Worm (Caenorhabditis elegans) whole organism, L1 larva: ENCODE measurements around the gene K01G5.8.
A peak's percentile ranks its signal among the peaks of the same experiment; 100 is the strongest.

ENCODE experiments used
- C16A3.4 ChIP-seq: fragments of 150-350 bp; optimal IDR thresholded peaks from 2 replicates; lab custom pipeline; 2014; ENCODE audit warnings: missing biosample characterization, missing genetic modification characterization
- alr-1 ChIP-seq: fragments of 200-800 bp; sonication (Bioruptor generic); optimal IDR thresholded peaks from 2 replicates; lab custom pipeline; 2018; ENCODE audit warnings: borderline replicate concordance, mild to moderate bottlenecking, missing genetic modification characterization, missing compliant biosample characterization
- ama-1 ChIP-seq: fragments of 150-350 bp; optimal IDR thresholded peaks from 2 replicates; lab custom pipeline; 2014
- blmp-1 ChIP-seq: fragments of 150-350 bp; optimal IDR thresholded peaks from 2 replicates; lab custom pipeline; 2014; ENCODE audit warnings: missing biosample characterization, missing genetic modification characterization
- ceh-63 ChIP-seq: fragments of 200-800 bp; sonication (Bioruptor generic); optimal IDR thresholded peaks from 2 replicates; lab custom pipeline; 2018; ENCODE audit warnings: mild to moderate bottlenecking, missing genetic modification characterization, missing compliant biosample characterization
- ceh-82 ChIP-seq, 3 experiments: fragments of 150-350 bp in 1 of 3; sonication (generic microtip) in 2 of 3; optimal IDR thresholded peaks; 2 replicates each; lab custom pipeline; 2014 to 2017; ENCODE audit warnings: missing biosample characterization in 3 of 3, missing genetic modification characterization in 3 of 3
- dpl-1 ChIP-seq, 3 experiments: fragments of 150-350 bp in 2 of 3; sonication (generic microtip) in 1 of 3; optimal IDR thresholded peaks; 2 replicates each; lab custom pipeline; 2014 to 2017; ENCODE audit warnings: missing biosample characterization in 3 of 3, missing genetic modification characterization in 3 of 3, missing genetic modification reagents in 3 of 3
- efl-1 ChIP-seq, 4 experiments: fragments of 150-350 bp; optimal IDR thresholded peaks in 3 of 4; peaks in 1 of 4; 1 replicate in 1 of 4; 2 replicates in 3 of 4; lab custom pipeline; 2014; ENCODE audit warnings: missing biosample characterization in 2 of 4, missing genetic modification characterization in 2 of 4, missing genetic modification reagents in 2 of 4
- egl-27 ChIP-seq, 2 experiments: fragments of 150-350 bp in 1 of 2; sonication (generic microtip); optimal IDR thresholded peaks; 3 replicates each; lab custom pipeline; 2017 to 2018; ENCODE audit warnings: missing biosample characterization in 2 of 2, missing genetic modification characterization in 2 of 2, missing genetic modification reagents in 2 of 2
- elt-3 ChIP-seq, 6 experiments: fragments of 150-350 bp in 1 of 6; sonication (generic microtip); optimal IDR thresholded peaks; 2 replicates each; lab custom pipeline; 2017 to 2018; ENCODE audit warnings: missing biosample characterization in 6 of 6, missing genetic modification characterization in 6 of 6, inconsistent platforms in 1 of 6
- grh-1 ChIP-seq: fragments of 200-800 bp; sonication (Bioruptor generic); IDR thresholded peaks from 2 replicates; pipeline ENCODE4 v1.3.6; 2022; ENCODE audit warnings: missing genetic modification reagents, missing genetic modification characterization, missing compliant biosample characterization
- hlh-17 ChIP-seq: fragments of 200-800 bp; sonication (Bioruptor generic); optimal IDR thresholded peaks from 2 replicates; lab custom pipeline; 2018; ENCODE audit warnings: missing genetic modification characterization, mild to moderate bottlenecking, missing compliant biosample characterization, moderate library complexity, borderline replicate concordance
- jun-1 ChIP-seq: fragments of 150-350 bp; optimal IDR thresholded peaks from 2 replicates; lab custom pipeline; 2014; ENCODE audit warnings: missing biosample characterization, missing genetic modification reagents, missing genetic modification characterization
- lin-14 ChIP-seq: fragments of 200-800 bp; sonication (Bioruptor generic); optimal IDR thresholded peaks from 2 replicates; lab custom pipeline; 2018; ENCODE audit warnings: mild to moderate bottlenecking, missing genetic modification characterization, moderate library complexity, missing compliant biosample characterization
- lin-35 ChIP-seq, 2 experiments: fragments of 150-350 bp; optimal IDR thresholded peaks; 2 replicates each; lab custom pipeline; 2014; ENCODE audit warnings: missing biosample characterization in 2 of 2, missing genetic modification characterization in 2 of 2, missing genetic modification reagents in 2 of 2
- lsy-2 ChIP-seq, 2 experiments: fragments of 150-350 bp; optimal IDR thresholded peaks; 2 replicates each; lab custom pipeline; 2014; ENCODE audit warnings: missing biosample characterization in 2 of 2, missing genetic modification characterization in 2 of 2
- mab-9 ChIP-seq: fragments of 200-800 bp; sonication (Bioruptor generic); IDR thresholded peaks from 2 replicates; pipeline ENCODE4 v1.3.6; 2022; ENCODE audit warnings: missing genetic modification reagents, missing genetic modification characterization, missing compliant biosample characterization
- mdl-1 ChIP-seq, 2 experiments: fragments of 150-350 bp; optimal IDR thresholded peaks; 2 replicates each; lab custom pipeline; 2014 to 2017; ENCODE audit warnings: missing biosample characterization in 2 of 2, missing genetic modification characterization in 2 of 2, inconsistent platforms in 1 of 2
- mep-1 ChIP-seq: fragments of 150-350 bp; optimal IDR thresholded peaks from 2 replicates; lab custom pipeline; 2014; ENCODE audit warnings: missing biosample characterization, missing genetic modification characterization
- nhr-12 ChIP-seq: sonication (generic microtip); optimal IDR thresholded peaks from 2 replicates; lab custom pipeline; 2017; ENCODE audit warnings: missing biosample characterization, missing genetic modification characterization
- nhr-19 ChIP-seq: fragments of 200-800 bp; sonication (Bioruptor generic); conservative IDR thresholded peaks from 2 replicates; pipeline ENCODE4 v1.3.6; 2022; ENCODE audit warnings: missing genetic modification characterization, missing compliant biosample characterization
- nhr-20 ChIP-seq: sonication (generic microtip); optimal IDR thresholded peaks from 2 replicates; lab custom pipeline; 2016; ENCODE audit warnings: mild to moderate bottlenecking, missing genetic modification characterization, missing compliant biosample characterization
- nhr-237 ChIP-seq: fragments of 150-350 bp; optimal IDR thresholded peaks from 2 replicates; lab custom pipeline; 2014; ENCODE audit warnings: missing biosample characterization, missing genetic modification characterization
- nhr-47 ChIP-seq: sonication (generic microtip); optimal IDR thresholded peaks from 2 replicates; lab custom pipeline; 2016; ENCODE audit warnings: mild to moderate bottlenecking, missing genetic modification characterization, moderate library complexity, missing compliant biosample characterization
- nhr-71 ChIP-seq: sonication (generic microtip); optimal IDR thresholded peaks from 2 replicates; lab custom pipeline; 2016; ENCODE audit warnings: mild to moderate bottlenecking, missing genetic modification characterization, moderate library complexity, missing compliant biosample characterization
- nhr-76 ChIP-seq: sonication (generic microtip); optimal IDR thresholded peaks from 2 replicates; lab custom pipeline; 2017; ENCODE audit warnings: missing biosample characterization, missing genetic modification characterization
- nhr-77 ChIP-seq: fragments of 150-350 bp; optimal IDR thresholded peaks from 2 replicates; lab custom pipeline; 2014; ENCODE audit warnings: missing biosample characterization, missing genetic modification characterization
- nhr-85 ChIP-seq: sonication (generic microtip); peaks from one replicate; lab custom pipeline; 2016; ENCODE audit warnings: missing genetic modification characterization, inconsistent platforms, missing compliant biosample characterization
- nhr-90 ChIP-seq: sonication (generic microtip); optimal IDR thresholded peaks from 2 replicates; lab custom pipeline; 2016; ENCODE audit warnings: mild to moderate bottlenecking, missing genetic modification characterization, missing compliant biosample characterization; ENCODE audit not compliant: poor library complexity
- rnt-1 ChIP-seq: sonication (generic microtip); optimal IDR thresholded peaks from 2 replicates; lab custom pipeline; 2016; ENCODE audit warnings: mild to moderate bottlenecking, missing genetic modification characterization, moderate library complexity, missing compliant biosample characterization
- snu-23 ChIP-seq: sonication (generic microtip); optimal IDR thresholded peaks from 2 replicates; lab custom pipeline; 2016; ENCODE audit warnings: missing genetic modification characterization, missing compliant biosample characterization
- sup-37 ChIP-seq: fragments of 200-800 bp; sonication (Bioruptor generic); optimal IDR thresholded peaks from 2 replicates; lab custom pipeline; 2018; ENCODE audit warnings: mild to moderate bottlenecking, missing genetic modification characterization, missing compliant biosample characterization
- swsn-7 ChIP-seq: sonication (generic microtip); optimal IDR thresholded peaks from 2 replicates; lab custom pipeline; 2016; ENCODE audit warnings: missing genetic modification characterization, missing compliant biosample characterization
- tbx-2 ChIP-seq: sonication (generic microtip); optimal IDR thresholded peaks from 2 replicates; lab custom pipeline; 2016; ENCODE audit warnings: missing genetic modification characterization, missing compliant biosample characterization
- unc-130 ChIP-seq: fragments of 150-350 bp; optimal IDR thresholded peaks from 2 replicates; lab custom pipeline; 2017; ENCODE audit warnings: missing biosample characterization, missing genetic modification characterization, inconsistent platforms
- xbp-1 ChIP-seq: sonication (generic microtip); optimal IDR thresholded peaks from 2 replicates; lab custom pipeline; 2016; ENCODE audit warnings: missing genetic modification characterization, missing compliant biosample characterization
- zag-1 ChIP-seq: fragments of 150-350 bp; optimal IDR thresholded peaks from 2 replicates; lab custom pipeline; 2014; ENCODE audit warnings: missing biosample characterization, missing genetic modification characterization
- ztf-4 ChIP-seq: fragments of 150-350 bp; optimal IDR thresholded peaks from 2 replicates; lab custom pipeline; 2014; ENCODE audit warnings: missing biosample characterization, missing genetic modification characterization

The K01G5.8 gene

DNA sequence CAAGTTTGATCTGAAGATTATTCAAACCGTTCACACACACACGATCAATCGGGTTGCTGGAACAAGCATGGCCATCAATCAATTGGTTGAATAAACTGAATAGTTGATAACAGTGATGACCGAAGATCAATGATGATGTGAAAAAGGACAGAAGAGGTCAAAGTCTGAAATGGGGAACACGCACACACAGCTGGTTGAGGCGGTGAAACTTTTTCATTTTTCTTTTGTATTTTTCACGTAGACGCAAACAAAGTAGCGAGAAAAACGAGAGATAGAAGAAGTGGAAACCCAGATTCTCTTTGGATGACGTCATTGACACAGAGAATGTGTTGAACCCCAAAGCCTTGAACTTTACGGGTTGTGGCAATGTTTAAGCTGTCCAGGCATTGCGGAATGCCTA, 23.1 kb downstream of the K01G5.8 start:
- TF ChIP-seq mab-9 (GFP tag; lab: Robert Waterston, UW): no peak
- peak; percentile 67 for TF ChIP-seq nhr-90 (tag; lab: Kevin White, UChicago)
- peak; percentile 59 for TF ChIP-seq mep-1
- TF ChIP-seq ceh-82 (tag; optimal IDR thresholded peaks at IDR 0.05; lab: Kevin White, UChicago): peak in 1 of 3 experiments; percentile 26
- TF ChIP-seq efl-1 (optimal IDR thresholded peaks at IDR 0.05; lab: Kevin White, UChicago): peak in 1 of 2 experiments; percentile 11
- peak in 1 of 2 experiments; percentile 93 for TF ChIP-seq efl-1 (GFP tag; optimal IDR thresholded peaks at IDR 0.05 in 1 of 2; lab: Kevin White, UChicago)
- peak in 4 of 6 experiments; percentile 58 to 90 (median 76) for TF ChIP-seq elt-3 (tag; optimal IDR thresholded peaks at IDR 0.05; lab: Kevin White, UChicago)
- peak; percentile 78 for TF ChIP-seq nhr-71 (tag; lab: Kevin White, UChicago)
- peak; percentile 22 for TF ChIP-seq jun-1 (tag; lab: Kevin White, UChicago)
- TF ChIP-seq lin-35 (GFP tag; optimal IDR thresholded peaks at IDR 0.05; lab: Kevin White, UChicago): peak in 1 of 2 experiments; percentile 65
- TF ChIP-seq blmp-1 (tag; lab: Kevin White, UChicago): peak; percentile 90
- peak; percentile 37 for TF ChIP-seq sup-37 (GFP tag; lab: Kevin White, UChicago)
- peak; percentile 26 to 30 for TF ChIP-seq lsy-2 (tag; optimal IDR thresholded peaks at IDR 0.05; lab: Kevin White, UChicago)
- peak; percentile 69 for TF ChIP-seq nhr-20 (tag; lab: Kevin White, UChicago)
- TF ChIP-seq tbx-2 (tag; lab: Kevin White, UChicago): peak; percentile 26
- TF ChIP-seq unc-130 (tag; lab: Kevin White, UChicago): peak; percentile 50
- no peak for TF ChIP-seq nhr-77 (tag; lab: Kevin White, UChicago)
- peak; percentile 35; the same call in 1 of the 2 replicates for TF ChIP-seq grh-1
- TF ChIP-seq ama-1: peak; percentile 73
- TF ChIP-seq nhr-47 (tag; lab: Kevin White, UChicago): peak; percentile 40
- no peak for TF ChIP-seq hlh-17 (GFP tag; lab: Kevin White, UChicago)
- TF ChIP-seq snu-23 (GFP tag; lab: Kevin White, UChicago): peak; percentile 76
- peak; percentile 0 for TF ChIP-seq xbp-1
- TF ChIP-seq nhr-85 (tag; lab: Kevin White, UChicago): peak; percentile 92
- TF ChIP-seq nhr-19 (GFP tag; lab: Robert Waterston, UW): peak; percentile 55
- TF ChIP-seq dpl-1 (GFP tag; optimal IDR thresholded peaks at IDR 0.05; lab: Kevin White, UChicago): peak in 1 of 3 experiments; percentile 38
- TF ChIP-seq C16A3.4 (tag; lab: Kevin White, UChicago): peak; percentile 48
- peak; percentile 80 for TF ChIP-seq lin-14 (GFP tag; lab: Kevin White, UChicago)
- TF ChIP-seq mdl-1 (tag; optimal IDR thresholded peaks at IDR 0.05; lab: Kevin White, UChicago): peak in 1 of 2 experiments; percentile 46
- TF ChIP-seq nhr-76: peak; percentile 9
- no peak for TF ChIP-seq nhr-12 (tag; lab: Kevin White, UChicago)
- no peak for TF ChIP-seq nhr-237 (tag; lab: Kevin White, UChicago)
- peak; percentile 72 for TF ChIP-seq ztf-4 (tag; lab: Kevin White, UChicago)
- no peak for TF ChIP-seq zag-1 (tag; lab: Kevin White, UChicago)
- no peak for TF ChIP-seq ceh-63 (GFP tag; lab: Kevin White, UChicago)
- TF ChIP-seq rnt-1 (tag; lab: Kevin White, UChicago): peak; percentile 32

DNA sequence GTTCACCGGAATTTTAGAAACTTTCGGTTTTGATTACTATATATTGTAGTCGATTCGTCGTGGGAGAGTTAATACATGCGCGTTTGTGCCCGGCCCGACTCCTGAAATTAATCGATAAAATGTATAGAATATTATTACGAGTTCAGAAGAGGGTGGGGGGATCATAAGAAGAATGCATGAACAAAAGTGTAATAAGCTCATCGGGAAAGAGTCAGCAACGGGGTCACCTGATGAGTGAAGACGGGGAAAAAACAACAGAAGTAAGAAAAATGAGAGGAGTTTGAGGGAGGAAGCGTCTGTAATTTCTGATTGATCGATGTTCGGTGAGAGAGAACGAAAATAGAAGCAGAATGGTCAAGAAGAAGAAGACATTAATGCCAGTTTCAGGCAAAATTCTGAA, 24.5 kb downstream of the K01G5.8 start, which contains the start of gene W09D10.4:
W09D10.4 (minus strand) TSS at position 101 of the 400 bp plus-strand sequence.
- TF ChIP-seq nhr-71 (tag; lab: Kevin White, UChicago) (peak; percentile 31), swsn-7 (tag; lab: Kevin White, UChicago) (no peak), efl-1 (optimal IDR thresholded peaks at IDR 0.05; lab: Kevin White, UChicago) (no peak), efl-1 (GFP tag; optimal IDR thresholded peaks at IDR 0.05 in 1 of 2; lab: Kevin White, UChicago) (peak in 1 of 2 experiments; percentile 22), lin-14 (GFP tag; lab: Kevin White, UChicago) (peak; percentile 52), alr-1 (tag; lab: Kevin White, UChicago) (no peak), egl-27 (tag; optimal IDR thresholded peaks at IDR 0.05; lab: Kevin White, UChicago) (no peak)
- TF ChIP-seq, all 84 proteins: peak for 3
